Fruit fly (Drosophila melanogaster): Measurements from ENCODE around the gene Argk1.
A peak's percentile ranks its signal among the peaks of the same experiment; 100 is the strongest.

The Argk1 gene

DNA sequence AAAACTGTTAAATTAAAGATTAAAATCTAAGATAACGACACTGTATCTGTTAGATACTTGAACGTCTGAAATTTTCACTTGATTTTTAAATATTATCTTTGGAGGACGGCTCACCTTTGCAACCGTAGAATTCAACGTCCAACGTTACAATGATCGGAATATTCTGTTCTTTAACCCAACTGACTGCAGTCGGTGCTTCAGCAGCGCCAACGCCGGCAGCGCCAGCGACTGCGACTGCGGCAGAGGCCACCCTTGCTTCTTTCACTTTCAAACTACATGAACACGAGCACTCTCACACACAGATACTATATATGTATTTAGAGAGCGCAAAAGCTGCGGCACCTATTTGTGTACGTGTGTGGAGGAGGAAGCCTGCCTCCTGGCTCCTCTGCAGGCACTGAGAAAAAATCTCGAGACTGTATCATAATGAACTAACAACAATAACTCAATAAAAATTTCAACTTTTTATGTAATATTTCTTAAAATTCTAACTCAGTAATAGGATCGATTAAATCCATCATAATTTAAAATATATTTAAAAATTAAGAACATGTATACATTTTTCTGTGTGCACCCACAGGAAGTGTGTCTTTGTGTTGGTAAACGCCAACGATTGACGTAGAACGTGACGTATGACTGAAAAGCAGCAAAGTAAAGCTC, 8.3 kb downstream of the Argk1 start (continued):
- TF ChIP-seq topi (GFP tag; optimal IDR thresholded peaks at IDR 0.05) (peak; percentile 95), Blimp-1 (GFP tag; optimal IDR thresholded peaks at IDR 0.05) (peak; percentile 99), CG11294 (GFP tag; IDR thresholded peaks at IDR 0.05) (peak; percentile 93), Gug (GFP tag; IDR thresholded peaks at IDR 0.05) (peak; percentile 96), CG6276 (GFP tag; optimal IDR thresholded peaks at IDR 0.05) (peak; percentile 94), svp (GFP tag) (peak; percentile 98), CG10669 (GFP tag; optimal IDR thresholded peaks at IDR 0.05) (peak; percentile 97), CG6808 (GFP tag; optimal IDR thresholded peaks at IDR 0.05) (peak; percentile 95), eg (GFP tag; IDR thresholded peaks at IDR 0.05) (peak; percentile 97), spab (GFP tag; optimal IDR thresholded peaks at IDR 0.05) (peak; percentile 97), CG3032 (tag; optimal IDR thresholded peaks at IDR 0.05) (peak; percentile 99), salr (GFP tag; optimal IDR thresholded peaks at IDR 0.05) (peak; percentile 87 to 96), CG11902 (GFP tag; optimal IDR thresholded peaks at IDR 0.05) (peak; percentile 92), dac (GFP tag; optimal IDR thresholded peaks at IDR 0.05) (peak; percentile 94), Smox (GFP tag; optimal IDR thresholded peaks at IDR 0.05) (peak; percentile 95)

- TF ChIP-seq CG11294 (GFP tag; IDR thresholded peaks at IDR 0.05) = no peak
- TF ChIP-seq CG6854 (GFP tag; optimal IDR thresholded peaks at IDR 0.05) = peak; percentile 17
- no peak for TF ChIP-seq eg (GFP tag; IDR thresholded peaks at IDR 0.05)
- 0 out of 3 replicates have a peak, but pooled peaks have one; percentile 16 for TF ChIP-seq CG6163 (GFP tag; IDR thresholded peaks at IDR 0.05)
- TF ChIP-seq vri (GFP tag; optimal IDR thresholded peaks at IDR 0.05) = peak; percentile 91
- TF ChIP-seq Gug (GFP tag; IDR thresholded peaks at IDR 0.05) = no peak
- peak; percentile 37 for TF ChIP-seq net (GFP tag; optimal IDR thresholded peaks at IDR 0.05)
- peak; percentile 0 for TF ChIP-seq dsx (GFP tag; optimal IDR thresholded peaks at IDR 0.05; ENCODE audit: poor library complexity, severe bottlenecking)
- no peak for TF ChIP-seq Met (GFP tag; optimal IDR thresholded peaks at IDR 0.05)
- peak; percentile 65 for TF ChIP-seq Lpt (GFP tag; optimal IDR thresholded peaks at IDR 0.05)
- peak in 1 of 2 experiments; percentile 24 for TF ChIP-seq ss (GFP tag; optimal IDR thresholded peaks at IDR 0.05)
- no peak for TF ChIP-seq CG3919 (GFP tag; optimal IDR thresholded peaks at IDR 0.05)
- TF ChIP-seq CG11902 (GFP tag; optimal IDR thresholded peaks at IDR 0.05) = no peak
Measured at dm6 chr3L:9055870-9056807, 9.7 kb downstream of the Argk1 start.

DNA sequence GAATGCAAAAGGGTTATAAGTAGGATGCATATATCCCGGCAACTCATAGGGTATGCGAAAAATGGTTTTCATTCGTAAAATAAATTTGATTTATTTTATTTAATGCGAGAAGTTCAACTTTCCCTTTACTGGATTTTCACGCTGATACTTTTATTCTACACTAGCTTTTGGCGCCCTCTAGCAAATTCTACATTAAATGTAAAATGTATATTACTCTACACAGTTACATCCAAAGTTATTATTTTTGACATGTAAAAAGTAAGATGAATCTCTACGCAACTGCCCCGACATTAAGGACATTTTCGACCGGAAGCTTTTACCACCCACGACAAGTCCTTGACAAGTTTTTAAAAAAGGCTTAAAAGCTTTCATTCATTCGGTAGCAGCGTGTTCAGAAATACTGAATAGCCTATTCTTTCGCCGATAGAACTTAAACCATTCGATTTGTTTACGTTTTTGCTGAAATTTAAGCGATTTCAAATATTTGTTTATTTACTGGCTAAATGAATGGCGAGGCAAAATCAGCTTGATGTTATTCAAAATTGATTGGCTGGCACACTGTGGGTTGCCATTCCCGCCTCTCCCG, 10.9 kb downstream of the Argk1 start:
- TF ChIP-seq fd59A (GFP tag; optimal IDR thresholded peaks at IDR 0.05) = no peak
- no peak for TF ChIP-seq achi (GFP tag; optimal IDR thresholded peaks at IDR 0.05)
- no peak for TF ChIP-seq Smox (GFP tag; optimal IDR thresholded peaks at IDR 0.05)
- TF ChIP-seq dsx (GFP tag; optimal IDR thresholded peaks at IDR 0.05; ENCODE audit: poor library complexity, severe bottlenecking) = no peak
- TF ChIP-seq CG6792 (GFP tag; optimal IDR thresholded peaks at IDR 0.05) = no peak
- TF ChIP-seq vri (GFP tag; optimal IDR thresholded peaks at IDR 0.05) = no peak
- TF ChIP-seq fkh (GFP tag; optimal IDR thresholded peaks at IDR 0.05) = no peak
- TF ChIP-seq CG8632 (GFP tag; optimal IDR thresholded peaks at IDR 0.05) = no peak
- TF ChIP-seq CG10669 (GFP tag; optimal IDR thresholded peaks at IDR 0.05) = peak; percentile 40
- TF ChIP-seq esn (GFP tag; optimal IDR thresholded peaks at IDR 0.05) = no peak
- TF ChIP-seq CG1621 (tag; optimal IDR thresholded peaks at IDR 0.05) = no peak
- TF ChIP-seq pdm3 (GFP tag; optimal IDR thresholded peaks at IDR 0.05) = no peak
- TF ChIP-seq spab (GFP tag; optimal IDR thresholded peaks at IDR 0.05) = no peak
- TF ChIP-seq CG6854 (GFP tag; optimal IDR thresholded peaks at IDR 0.05) = no peak
- TF ChIP-seq Eip78C (GFP tag) = peak; percentile 20
- TF ChIP-seq topi (GFP tag; optimal IDR thresholded peaks at IDR 0.05) = no peak
- TF ChIP-seq CG7368 (GFP tag; optimal IDR thresholded peaks at IDR 0.05) = no peak

Measured in whole organism, prepupa.